Fruit fly (Drosophila melanogaster) whole organism, embryonic: ENCODE data around the gene dind.

Source experiments
- Abd-B ChIP-seq: fragments of 200-800 bp; sonication (Bioruptor generic); optimal IDR thresholded peaks from 2 replicates; lab custom pipeline; 2018; ENCODE audit warnings: missing biosample characterization, mild to moderate bottlenecking, missing genetic modification characterization, moderate library complexity
- Atf-2 ChIP-seq: fragments of 200-800 bp; sonication (Bioruptor generic); optimal IDR thresholded peaks from 2 replicates; lab custom pipeline; 2016; ENCODE audit warnings: missing biosample characterization, missing genetic modification characterization
- CG10147 ChIP-seq: fragments of 200-800 bp; sonication (Bioruptor generic); optimal IDR thresholded peaks from 2 replicates; lab custom pipeline; 2019; ENCODE audit warnings: missing biosample characterization, mild to moderate bottlenecking, missing genetic modification characterization, moderate library complexity
- CG11696 ChIP-seq: fragments of 200-800 bp; sonication (Bioruptor generic); IDR thresholded peaks from 2 replicates; pipeline ENCODE4 v1.3.6; 2022; ENCODE audit warnings: missing biosample characterization, missing genetic modification characterization
- CG12236 ChIP-seq: fragments of 200-800 bp; sonication (Bioruptor generic); optimal IDR thresholded peaks from 2 replicates; lab custom pipeline; 2016; ENCODE audit warnings: missing biosample characterization, missing genetic modification characterization
- CG13287 ChIP-seq: fragments of 200-800 bp; sonication (Bioruptor generic); IDR thresholded peaks from 2 replicates; pipeline ENCODE4 v1.3.6; 2022; ENCODE audit warnings: missing biosample characterization, missing genetic modification characterization; ENCODE audit not compliant: partially characterized antibody
- CG13894 ChIP-seq: fragments of 200-800 bp; sonication (Bioruptor generic); optimal IDR thresholded peaks from 3 replicates; lab custom pipeline; 2018; ENCODE audit warnings: missing biosample characterization, mild to moderate bottlenecking, missing genetic modification characterization, moderate library complexity
- CG14667 ChIP-seq: fragments of 200-800 bp; sonication (Bioruptor generic); IDR thresholded peaks from 2 replicates; pipeline ENCODE4 v1.3.6; 2022; ENCODE audit warnings: missing biosample characterization, missing genetic modification characterization
- CG14710 ChIP-seq: fragments of 200-800 bp; sonication (Bioruptor generic); optimal IDR thresholded peaks from 3 replicates; lab custom pipeline; 2019; ENCODE audit warnings: missing biosample characterization, mild to moderate bottlenecking, missing genetic modification characterization, moderate library complexity
- CG1529 ChIP-seq: fragments of 200-800 bp; sonication (Bioruptor generic); optimal IDR thresholded peaks from 3 replicates; lab custom pipeline; 2018; ENCODE audit warnings: missing biosample characterization, missing genetic modification characterization
- CG18619 ChIP-seq: fragments of 200-800 bp; sonication (Bioruptor generic); optimal IDR thresholded peaks from 3 replicates; lab custom pipeline; 2017; ENCODE audit warnings: missing biosample characterization, mild to moderate bottlenecking, missing genetic modification characterization
- CG2202 ChIP-seq: fragments of 200-800 bp; sonication (Bioruptor generic); optimal IDR thresholded peaks from 2 replicates; lab custom pipeline; 2018; ENCODE audit warnings: missing biosample characterization, mild to moderate bottlenecking, missing genetic modification characterization
- CG2889 ChIP-seq: fragments of 200-800 bp; sonication (Bioruptor generic); IDR thresholded peaks from 3 replicates; pipeline ENCODE4 v1.3.6; 2022; ENCODE audit warnings: missing biosample characterization, missing genetic modification characterization
- CG31388 ChIP-seq: fragments of 200-800 bp; sonication (Bioruptor generic); optimal IDR thresholded peaks from 2 replicates; lab custom pipeline; 2016; ENCODE audit warnings: missing biosample characterization, missing genetic modification characterization
- CG3407 ChIP-seq: fragments of 200-800 bp; sonication (Bioruptor generic); optimal IDR thresholded peaks from 2 replicates; lab custom pipeline; 2018; ENCODE audit warnings: missing biosample characterization, mild to moderate bottlenecking, missing genetic modification characterization
- CG3726 ChIP-seq: fragments of 200-800 bp; sonication (Bioruptor generic); IDR thresholded peaks from 3 replicates; pipeline ENCODE4, ENCODE4 v1.3.6; 2022; ENCODE audit warnings: missing biosample characterization, missing genetic modification characterization
- CG4820 ChIP-seq: fragments of 200-800 bp; sonication (Bioruptor generic); optimal IDR thresholded peaks from 3 replicates; lab custom pipeline; 2016; ENCODE audit warnings: missing biosample characterization, missing genetic modification characterization
- CG7786 ChIP-seq: fragments of 200-800 bp; sonication (Bioruptor generic); optimal IDR thresholded peaks from 2 replicates; lab custom pipeline; 2016; ENCODE audit warnings: missing biosample characterization, missing genetic modification characterization
- CG7987 ChIP-seq: fragments of 200-800 bp; sonication (Bioruptor generic); optimal IDR thresholded peaks from 2 replicates; lab custom pipeline; 2018; ENCODE audit warnings: missing biosample characterization, mild to moderate bottlenecking, missing genetic modification characterization, moderate library complexity
- CG8281 ChIP-seq: fragments of 200-800 bp; sonication (Bioruptor generic); optimal IDR thresholded peaks from 2 replicates; lab custom pipeline; 2018; ENCODE audit warnings: missing biosample characterization, mild to moderate bottlenecking, missing genetic modification characterization, moderate library complexity
- CG8478 ChIP-seq: fragments of >200 bp; optimal IDR thresholded peaks from 2 replicates; lab custom pipeline; 2018
- CG8765 ChIP-seq: fragments of 200-800 bp; sonication (Bioruptor generic); IDR thresholded peaks from 2 replicates; pipeline ENCODE4 v1.3.6; 2022; ENCODE audit warnings: missing biosample characterization, missing genetic modification characterization
- CG9215 ChIP-seq: fragments of 200-800 bp; sonication (Bioruptor generic); IDR thresholded peaks from 2 replicates; pipeline ENCODE4 v1.3.6; 2022; ENCODE audit warnings: missing biosample characterization, missing genetic modification characterization
- CG9727 ChIP-seq: fragments of 200-800 bp; sonication (Bioruptor generic); optimal IDR thresholded peaks from 3 replicates; lab custom pipeline; 2017; ENCODE audit warnings: missing biosample characterization, mild to moderate bottlenecking, missing genetic modification characterization
- CHES-1-like ChIP-seq: fragments of 200-800 bp; sonication (Bioruptor generic); optimal IDR thresholded peaks from 2 replicates; lab custom pipeline; 2016; ENCODE audit warnings: missing biosample characterization, missing genetic modification characterization
- HHEX ChIP-seq: fragments of 200-800 bp; sonication (Bioruptor generic); optimal IDR thresholded peaks from 3 replicates; lab custom pipeline; 2017; ENCODE audit warnings: missing biosample characterization, mild to moderate bottlenecking, missing genetic modification characterization, missing genetic modification reagents
- Lpt ChIP-seq: fragments of >200 bp; optimal IDR thresholded peaks from 2 replicates; lab custom pipeline; 2018; ENCODE audit warnings: missing biosample characterization, missing genetic modification characterization
- Opbp ChIP-seq: fragments of 200-800 bp; sonication (Bioruptor generic); IDR thresholded peaks from 3 replicates; pipeline ENCODE4 v1.3.6; 2022; ENCODE audit warnings: missing biosample characterization, missing genetic modification characterization; ENCODE audit not compliant: partially characterized antibody
- ase ChIP-seq: fragments of 200-800 bp; sonication (Bioruptor generic); IDR thresholded peaks from 3 replicates; pipeline ENCODE4 v1.3.6; 2022; ENCODE audit warnings: missing biosample characterization, missing genetic modification characterization
- btn ChIP-seq: fragments of 200-800 bp; sonication (Bioruptor generic); optimal IDR thresholded peaks from 2 replicates; lab custom pipeline; 2016; ENCODE audit warnings: missing biosample characterization, missing genetic modification characterization
- cato ChIP-seq: fragments of 200-800 bp; sonication (Bioruptor generic); optimal IDR thresholded peaks from 2 replicates; lab custom pipeline; 2016; ENCODE audit warnings: missing biosample characterization, missing genetic modification characterization, borderline replicate concordance
- crc ChIP-seq: fragments of 200-800 bp; sonication (Bioruptor generic); optimal IDR thresholded peaks from 2 replicates; lab custom pipeline; 2016; ENCODE audit warnings: missing biosample characterization, missing genetic modification characterization
- dati ChIP-seq: fragments of 200-800 bp; sonication (Bioruptor generic); IDR thresholded peaks from 2 replicates; pipeline ENCODE4 v1.3.6; 2022; ENCODE audit warnings: missing biosample characterization, missing genetic modification characterization
- dpn ChIP-seq, 2 experiments: fragments of 200-800 bp; sonication (Bioruptor generic); optimal IDR thresholded peaks; 3 replicates each; lab custom pipeline; 2016; ENCODE audit warnings: missing biosample characterization in 2 of 2, missing genetic modification characterization in 2 of 2
- emc ChIP-seq: fragments of 200-800 bp; sonication (Bioruptor generic); optimal IDR thresholded peaks from 2 replicates; lab custom pipeline; 2016; ENCODE audit warnings: missing biosample characterization, missing genetic modification characterization
- esg ChIP-seq: fragments of 200-800 bp; sonication (Bioruptor generic); conservative IDR thresholded peaks from 2 replicates; pipeline ENCODE4 v1.3.6; 2022; ENCODE audit warnings: missing biosample characterization, missing genetic modification characterization
- ewg ChIP-seq: fragments of 200-800 bp; sonication (Bioruptor generic); optimal IDR thresholded peaks from 3 replicates; lab custom pipeline; 2017; ENCODE audit warnings: mild to moderate bottlenecking, missing biosample characterization, missing genetic modification reagents, missing genetic modification characterization
- exex ChIP-seq: fragments of 200-800 bp; sonication (Bioruptor generic); optimal IDR thresholded peaks from 4 replicates; lab custom pipeline; 2018; ENCODE audit warnings: missing biosample characterization, mild to moderate bottlenecking, missing genetic modification characterization, moderate library complexity
- fd96Cb ChIP-seq: fragments of 200-800 bp; sonication (Bioruptor generic); optimal IDR thresholded peaks from 2 replicates; lab custom pipeline; 2018; ENCODE audit warnings: missing biosample characterization, mild to moderate bottlenecking, missing genetic modification characterization, moderate library complexity
- gro ChIP-seq: fragments of 200-800 bp; sonication (Bioruptor generic); optimal IDR thresholded peaks from 2 replicates; lab custom pipeline; 2016; ENCODE audit warnings: missing biosample characterization, missing genetic modification characterization
- oc ChIP-seq: fragments of 200-800 bp; sonication (Bioruptor generic); optimal IDR thresholded peaks from 2 replicates; lab custom pipeline; 2018; ENCODE audit warnings: missing biosample characterization, mild to moderate bottlenecking, missing genetic modification characterization, moderate library complexity
- phol ChIP-seq: fragments of 200-800 bp; sonication (Bioruptor generic); optimal IDR thresholded peaks from 3 replicates; lab custom pipeline; 2018; ENCODE audit warnings: missing biosample characterization, mild to moderate bottlenecking, missing genetic modification characterization, moderate library complexity
- prd ChIP-seq, 3 experiments: fragments of >200 bp in 2 of 3; fragments of 200-800 bp in 1 of 3; sonication (Bioruptor generic) in 1 of 3; optimal IDR thresholded peaks in 2 of 3; IDR thresholded peaks in 1 of 3; 2 replicates in 2 of 3; 3 replicates in 1 of 3; pipeline versions ENCODE4 v1.3.6 to Lab custom; 2017 to 2022; ENCODE audit warnings: missing biosample characterization in 1 of 3, missing genetic modification characterization in 1 of 3
- slbo ChIP-seq: fragments of 200-800 bp; sonication (Bioruptor generic); IDR thresholded peaks from 2 replicates; pipeline ENCODE4 v1.3.6; 2022; ENCODE audit warnings: missing biosample characterization, missing genetic modification characterization
- slou ChIP-seq: fragments of 200-800 bp; sonication (Bioruptor generic); optimal IDR thresholded peaks from 3 replicates; lab custom pipeline; 2016; ENCODE audit warnings: missing biosample characterization, missing genetic modification characterization
- slp2 ChIP-seq: fragments of 200-800 bp; sonication (Bioruptor generic); optimal IDR thresholded peaks from 2 replicates; lab custom pipeline; 2016; ENCODE audit warnings: missing biosample characterization, missing genetic modification characterization
- trh ChIP-seq: fragments of 200-800 bp; sonication (Bioruptor generic); optimal IDR thresholded peaks from 2 replicates; lab custom pipeline; 2016; ENCODE audit warnings: missing biosample characterization, missing genetic modification characterization
- usp ChIP-seq: fragments of >200 bp; optimal IDR thresholded peaks from 2 replicates; lab custom pipeline; 2017; ENCODE audit warnings: missing biosample characterization, missing genetic modification characterization
- yki ChIP-seq: fragments of >200 bp; optimal IDR thresholded peaks from 3 replicates; lab custom pipeline; 2018
- z ChIP-seq: fragments of 200-800 bp; sonication (Bioruptor generic); IDR thresholded peaks from 3 replicates; pipeline ENCODE4 v1.3.6; 2022; ENCODE audit warnings: missing biosample characterization, missing genetic modification characterization

dind gene

DNA sequence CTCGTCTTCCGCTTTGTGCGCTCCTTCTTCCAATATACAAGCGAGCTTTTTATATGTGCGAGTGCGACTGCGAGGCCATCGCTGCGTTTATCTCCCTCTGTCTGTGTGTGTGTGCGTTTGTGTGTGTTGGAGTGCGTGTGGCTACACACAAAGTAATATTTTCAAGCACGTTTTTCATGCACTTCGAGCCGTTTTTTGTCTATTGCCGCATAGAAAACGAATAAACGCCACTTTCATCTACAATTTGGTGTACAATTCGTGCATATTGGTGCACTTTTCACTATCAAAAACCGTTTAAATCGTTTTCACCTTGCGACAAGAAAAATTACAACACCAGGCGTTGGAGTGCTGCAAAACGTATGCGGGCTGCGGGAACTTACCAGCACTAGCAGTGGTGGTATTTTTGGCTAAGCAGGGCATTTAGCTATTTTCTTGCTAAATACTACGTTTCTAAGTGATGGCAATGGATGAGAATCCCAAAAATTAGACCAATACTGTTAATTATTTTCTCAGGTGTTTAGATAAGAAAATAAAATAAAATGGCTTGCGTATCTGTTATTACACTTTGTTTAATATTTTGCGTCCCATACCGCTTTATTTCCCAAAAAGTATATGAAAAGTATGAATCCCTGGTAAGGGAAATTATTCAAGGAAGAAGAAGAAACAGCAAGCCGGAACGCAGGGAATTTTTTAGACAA is 18.2 kb downstream of the dind start, which contains the start of the genes CG31224 and CstF64 (continued):
- TF ChIP-seq CG9727, result peak; percentile 82
- no peak for TF ChIP-seq usp (GFP tag; lab: Kevin White, UChicago)
- TF ChIP-seq yki (lab: Kevin White, UChicago), result no peak
- TF ChIP-seq ase (GFP tag; lab: Robert Waterston, UW), result peak; percentile 72; the same call in 2 of the 3 replicates
- no peak for TF ChIP-seq CG13894 (tag; lab: Kevin White, UChicago)
- peak; percentile 83 for TF ChIP-seq gro
- peak; percentile 68 for TF ChIP-seq esg
- TF ChIP-seq CG8281 (tag; lab: Kevin White, UChicago), result no peak
- peak; percentile 84 for TF ChIP-seq Atf-2
- TF ChIP-seq z (GFP tag; lab: Robert Waterston, UW), result no peak
- TF ChIP-seq CG3407 (GFP tag; lab: Kevin White, UChicago), result no peak
- peak; percentile 78 for TF ChIP-seq cato
- TF ChIP-seq CG10147, result peak; percentile 60
- TF ChIP-seq CG18619 (GFP tag; lab: Kevin White, UChicago), result peak; percentile 81
- TF ChIP-seq crc, result peak; percentile 87
- TF ChIP-seq CG13287 (GFP tag; lab: Robert Waterston, UW), result no peak; the same call in none of the 2 replicates
- TF ChIP-seq CG8765, result peak; percentile 79
- peak; percentile 90 to 93 for TF ChIP-seq dpn (GFP tag; optimal IDR thresholded peaks at IDR 0.05; lab: Kevin White, UChicago)
- peak; percentile 79 for TF ChIP-seq CG4820 (GFP tag; lab: Kevin White, UChicago)
- TF ChIP-seq exex (tag; lab: Kevin White, UChicago), result peak; percentile 50
- TF ChIP-seq CG14667 (GFP tag; lab: Robert Waterston, UW), result peak; percentile 76
- TF ChIP-seq Opbp, result 0 out of 3 replicates have a peak, but pooled peaks have one; percentile 36
- peak; percentile 82 for TF ChIP-seq Abd-B (GFP tag; lab: Kevin White, UChicago)
- TF ChIP-seq ewg, result peak; percentile 70
- peak; percentile 33; the same call in 1 of the 3 replicates for TF ChIP-seq CG2889 (GFP tag; lab: Robert Waterston, UW)
- peak; percentile 79 for TF ChIP-seq slp2
- peak; percentile 79 for TF ChIP-seq btn
- peak; percentile 89 for TF ChIP-seq CG14710
- TF ChIP-seq emc (GFP tag; lab: Kevin White, UChicago), result peak; percentile 36
- TF ChIP-seq CG7987 (GFP tag; lab: Kevin White, UChicago), result peak; percentile 55
- TF ChIP-seq fd96Cb (tag; lab: Kevin White, UChicago), result peak; percentile 79
- peak; percentile 94 for TF ChIP-seq slbo (GFP tag; lab: Robert Waterston, UW)
- TF ChIP-seq oc (tag; lab: Kevin White, UChicago), result peak; percentile 67
- peak; percentile 52 for TF ChIP-seq CG31388
- TF ChIP-seq CG9215 (GFP tag; lab: Robert Waterston, UW), result peak; percentile 79
- TF ChIP-seq Lpt (GFP tag; lab: Kevin White, UChicago), result no peak
- TF ChIP-seq slou, result peak; percentile 67
- TF ChIP-seq HHEX (GFP tag; lab: Kevin White, UChicago), result peak; percentile 85
- peak; percentile 64; the same call in 2 of the 3 replicates for TF ChIP-seq CG3726 (GFP tag; lab: Robert Waterston, UW)
- TF ChIP-seq dati (GFP tag; lab: Robert Waterston, UW), result peak; percentile 52; the same call in 1 of the 2 replicates
- no peak for TF ChIP-seq CG1529 (GFP tag; lab: Kevin White, UChicago)
- TF ChIP-seq CHES-1-like, result peak; percentile 92
- peak; percentile 58 for TF ChIP-seq trh
- no peak for TF ChIP-seq prd (optimal IDR thresholded peaks at IDR 0.05; lab: Kevin White, UChicago)
- peak; percentile 89 for TF ChIP-seq prd (GFP tag; IDR thresholded peaks at IDR 0.05; lab: Robert Waterston, UW)
- no peak; the same call in 1 of the 2 replicates for TF ChIP-seq CG11696 (GFP tag; lab: Robert Waterston, UW)
- TF ChIP-seq CG8478, result peak; percentile 82
- TF ChIP-seq CG12236 (GFP tag; lab: Kevin White, UChicago), result peak; percentile 67
- peak; percentile 67 for TF ChIP-seq CG2202
- peak; percentile 88 for TF ChIP-seq CG7786 (GFP tag; lab: Kevin White, UChicago)
- peak; percentile 85 for TF ChIP-seq phol
